Worm (Caenorhabditis elegans) whole organism, L2 larva: ENCODE results near the gene T23B5.4.

Experiments used
- alr-1 ChIP-seq: fragments of 150-350 bp; optimal IDR thresholded peaks from 2 replicates; lab custom pipeline; 2014; ENCODE audit warnings: missing biosample characterization, missing genetic modification characterization
- aly-2 ChIP-seq: fragments of 150-350 bp; optimal IDR thresholded peaks from 2 replicates; lab custom pipeline; 2014; ENCODE audit warnings: missing biosample characterization, missing genetic modification characterization
- egl-27 ChIP-seq: sonication (generic microtip); optimal IDR thresholded peaks from 3 replicates; lab custom pipeline; 2017; ENCODE audit warnings: missing biosample characterization, missing genetic modification reagents, missing genetic modification characterization
- lin-13 ChIP-seq: fragments of 150-350 bp; optimal IDR thresholded peaks from 2 replicates; lab custom pipeline; 2014; ENCODE audit warnings: missing biosample characterization, missing genetic modification reagents, missing genetic modification characterization
- lsy-2 ChIP-seq, 2 experiments: fragments of 150-350 bp in 1 of 2; sonication (generic microtip) in 1 of 2; optimal IDR thresholded peaks; 2 replicates each; lab custom pipeline; 2014 to 2017; ENCODE audit warnings: missing biosample characterization in 2 of 2, missing genetic modification characterization in 2 of 2
- nhr-237 ChIP-seq: fragments of 150-350 bp; optimal IDR thresholded peaks from 2 replicates; lab custom pipeline; 2014; ENCODE audit warnings: missing biosample characterization, missing genetic modification characterization
- nhr-77 ChIP-seq: fragments of 150-350 bp; optimal IDR thresholded peaks from 2 replicates; lab custom pipeline; 2014; ENCODE audit warnings: missing biosample characterization, missing genetic modification characterization
- unc-62 ChIP-seq: fragments of 150-350 bp; optimal IDR thresholded peaks from 2 replicates; lab custom pipeline; 2014; ENCODE audit warnings: missing biosample characterization, missing genetic modification reagents, missing genetic modification characterization
- zag-1 ChIP-seq: fragments of 150-350 bp; optimal IDR thresholded peaks from 2 replicates; lab custom pipeline; 2014; ENCODE audit warnings: missing biosample characterization, missing genetic modification characterization

DNA sequence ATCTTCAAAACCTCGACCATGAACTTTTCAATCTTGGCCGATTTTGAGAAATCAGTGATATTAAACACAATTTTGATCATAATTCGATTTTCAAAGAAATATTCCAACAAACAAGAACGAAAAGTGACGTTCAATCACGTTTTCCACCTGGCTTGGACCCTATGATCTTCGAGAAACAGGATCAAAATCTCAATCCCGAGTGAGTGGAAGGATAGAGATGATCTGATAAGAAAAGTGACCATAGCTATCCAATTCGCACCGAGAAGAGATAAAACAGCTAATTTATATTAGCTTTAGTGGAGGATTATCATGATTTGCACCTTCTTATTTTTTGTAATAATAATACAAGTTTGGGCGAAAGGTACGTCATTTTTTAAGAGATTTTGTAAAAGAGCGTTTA lies 46.3 kb downstream of the T23B5.4 start, which contains the start of gene T23F6.2:
- TF ChIP-seq alr-1 (tag; lab: Kevin White, UChicago): no peak
- TF ChIP-seq lsy-2 (tag; optimal IDR thresholded peaks at IDR 0.05; lab: Kevin White, UChicago): no peak
- no peak for TF ChIP-seq unc-62 (GFP tag; lab: Kevin White, UChicago)
- TF ChIP-seq nhr-77 (tag; lab: Kevin White, UChicago): no peak
- no peak for TF ChIP-seq zag-1 (tag; lab: Kevin White, UChicago)
- TF ChIP-seq lin-13: no peak
- TF ChIP-seq nhr-237 (tag; lab: Kevin White, UChicago): no peak
- no peak for TF ChIP-seq egl-27 (tag; lab: Kevin White, UChicago)
- no peak for TF ChIP-seq aly-2
